Worm (Caenorhabditis elegans): ENCODE results near the gene arrd-23.

Gene arrd-23

DNA sequence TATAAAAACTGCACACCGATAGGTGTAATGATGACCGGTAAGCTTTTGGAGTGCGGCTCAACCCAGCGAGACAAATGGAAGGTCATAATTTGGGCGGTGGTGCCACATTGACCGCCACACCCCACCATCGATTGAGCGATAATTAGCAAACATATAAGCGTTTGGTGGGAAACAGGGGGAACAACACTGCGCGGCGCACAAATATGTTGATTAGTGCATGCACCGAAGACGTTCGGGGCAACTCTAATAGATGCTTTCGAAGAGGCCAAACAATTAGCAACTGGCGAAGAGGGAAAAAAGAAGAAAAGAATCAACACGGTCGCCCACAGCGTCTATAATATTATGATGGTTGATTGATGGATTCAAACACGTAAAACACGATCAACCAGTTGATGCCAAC, 4.4 kb upstream of the arrd-23 start:
- TF ChIP-seq egl-43 (GFP tag; IDR thresholded peaks at IDR 0.05) (0 out of 2 replicates have a peak, but pooled peaks have one; percentile 35), lir-3 (tag; optimal IDR thresholded peaks at IDR 0.05) (no peak), set-16 (GFP tag; IDR thresholded peaks at IDR 0.05) (no peak), aha-1 (tag) (peak; percentile 53), zfp-2 (tag; optimal IDR thresholded peaks at IDR 0.05) (no peak), daf-19 (GFP tag; conservative IDR thresholded peaks at IDR 0.05) (peak; percentile 50; the same call in 1 of the 2 replicates), hmg-1.1 (GFP tag; IDR thresholded peaks at IDR 0.05) (no peak), F26F4.8 (GFP tag; conservative IDR thresholded peaks at IDR 0.05) (no peak)

DNA sequence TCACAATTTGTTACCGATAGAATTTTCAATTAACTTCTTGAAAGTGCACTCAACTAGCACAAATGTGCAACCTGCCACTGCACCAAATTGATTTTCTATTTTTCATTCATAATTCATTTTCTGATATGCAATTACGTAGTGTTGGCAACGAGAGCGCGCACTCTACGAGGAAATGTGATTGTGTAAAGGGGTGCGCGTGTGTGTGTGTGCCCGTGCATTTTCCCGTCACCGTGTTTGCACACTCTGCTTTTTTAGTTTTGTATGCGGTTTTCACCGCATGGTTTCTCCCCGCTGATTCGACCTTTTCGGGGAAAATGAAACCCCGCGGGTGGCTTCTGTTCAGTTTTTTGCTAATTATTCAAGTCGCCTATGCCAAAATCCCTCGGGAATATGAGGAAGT, 4.4 kb downstream of the arrd-23 start, which contains the start of gene T07F12.2:
T07F12.2 (plus strand) TSS at position 87 of the 400 bp plus-strand sequence.
- TF ChIP-seq zfp-3 (GFP tag; conservative IDR thresholded peaks at IDR 0.05) (no peak), hlh-30 (tag; optimal IDR thresholded peaks at IDR 0.05; ENCODE audit: insufficient read depth) (peak; percentile 51), nhr-11 (tag; optimal IDR thresholded peaks at IDR 0.05) (no peak), nhr-28 (tag; optimal IDR thresholded peaks at IDR 0.05) (peak; percentile 38), dmd-6 (GFP tag; IDR thresholded peaks at IDR 0.05) (0 out of 2 replicates have a peak, but pooled peaks have one; percentile 25), ceh-28 (tag; optimal IDR thresholded peaks at IDR 0.05) (no peak), mdl-1 (tag; optimal IDR thresholded peaks at IDR 0.05) (peak in 1 of 2 experiments; percentile 10), arid-1 (GFP tag; conservative IDR thresholded peaks at IDR 0.05) (no peak), tag-97 (GFP tag; IDR thresholded peaks at IDR 0.05) (no peak), unc-130 (GFP tag; optimal IDR thresholded peaks at IDR 0.05) (no peak), lin-1 (GFP tag; IDR thresholded peaks at IDR 0.05) (0 out of 2 replicates have a peak, but pooled peaks have one; percentile 13), mep-1 (tag; optimal IDR thresholded peaks at IDR 0.05) (peak; percentile 22), daf-12 (tag; optimal IDR thresholded peaks at IDR 0.05) (no peak), hlh-11 (tag; optimal IDR thresholded peaks at IDR 0.05) (peak; percentile 47), egl-43 (GFP tag; IDR thresholded peaks at IDR 0.05) (peak; percentile 59; the same call in 1 of the 2 replicates), nhr-25 (tag; optimal IDR thresholded peaks at IDR 0.05; ENCODE audit: borderline replicate concordance, insufficient read depth) (no peak), spr-1 (tag; optimal IDR thresholded peaks at IDR 0.05) (peak; percentile 2), unc-39 (tag; optimal IDR thresholded peaks at IDR 0.05) (no peak), mxl-3 (GFP tag; optimal IDR thresholded peaks at IDR 0.05) (peak; percentile 49), hmg-1.1 (GFP tag; IDR thresholded peaks at IDR 0.05) (peak; percentile 69), aly-2 (tag; optimal IDR thresholded peaks at IDR 0.05) (no peak), dve-1 (tag; optimal IDR thresholded peaks at IDR 0.05; ENCODE audit: insufficient read depth) (peak; percentile 33), cey-2 (tag; optimal IDR thresholded peaks at IDR 0.05; ENCODE audit: borderline replicate concordance, insufficient read depth) (no peak), T20F7.1 (GFP tag; optimal IDR thresholded peaks at IDR 0.05) (no peak), R02D3.7 (tag; optimal IDR thresholded peaks at IDR 0.05) (no peak), mes-2 (tag; optimal IDR thresholded peaks at IDR 0.05; ENCODE audit: poor library complexity, severe bottlenecking) (peak; percentile 61), zip-11 (GFP tag; IDR thresholded peaks at IDR 0.05) (no peak), hif-1 (tag; optimal IDR thresholded peaks at IDR 0.05) (no peak), lsy-2 (tag; optimal IDR thresholded peaks at IDR 0.05) (peak in 1 of 2 experiments; percentile 10), zag-1 (tag; optimal IDR thresholded peaks at IDR 0.05) (no peak), F44E2.7 (GFP tag; IDR thresholded peaks at IDR 0.05) (no peak)

DNA sequence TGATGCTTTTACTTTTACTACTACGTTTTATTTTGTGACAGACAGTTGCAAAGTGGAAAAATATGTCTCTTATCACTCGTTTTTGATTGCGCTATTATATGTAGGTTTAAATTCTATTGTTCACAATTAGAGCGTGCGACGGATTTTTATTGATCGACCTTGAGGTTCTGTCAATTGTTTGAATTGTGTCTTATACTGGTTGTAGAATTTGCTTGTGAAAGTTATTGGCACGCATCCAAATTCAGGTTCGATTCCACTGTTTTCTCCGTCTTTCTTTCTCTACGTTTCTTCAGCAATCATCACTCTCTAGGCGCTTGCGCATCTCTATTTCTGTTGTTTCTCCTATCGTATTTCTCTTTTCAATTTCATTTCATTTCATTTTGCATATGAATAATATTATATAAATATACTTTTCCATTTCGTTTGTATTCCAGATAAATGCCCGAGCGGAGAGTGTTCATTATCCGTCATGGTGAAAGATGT, 7.9 kb downstream of the arrd-23 start, which contains the start of gene T07F12.1:
T07F12.1 (plus strand) TSS at position 433 of the 483 bp plus-strand sequence.
- TF ChIP-seq dve-1 (tag; optimal IDR thresholded peaks at IDR 0.05; ENCODE audit: insufficient read depth), result peak; percentile 15
- peak; percentile 56; the same call in 1 of the 2 replicates for TF ChIP-seq php-3 (GFP tag; IDR thresholded peaks at IDR 0.05)
- peak in 1 of 2 experiments; percentile 73 for TF ChIP-seq unc-62 (GFP tag; optimal IDR thresholded peaks at IDR 0.05 in 1 of 2)
- TF ChIP-seq unc-62 (tag; optimal IDR thresholded peaks at IDR 0.05), result no peak
- no peak for TF ChIP-seq lsy-2 (tag; optimal IDR thresholded peaks at IDR 0.05)
- TF ChIP-seq nhr-25 (tag; optimal IDR thresholded peaks at IDR 0.05; ENCODE audit: borderline replicate concordance, insufficient read depth), result peak; percentile 54
- no peak for TF ChIP-seq daf-8 (GFP tag; IDR thresholded peaks at IDR 0.05)
- no peak for TF ChIP-seq nhr-111 (GFP tag; optimal IDR thresholded peaks at IDR 0.05)
- peak; percentile 19 for TF ChIP-seq nhr-28 (tag; optimal IDR thresholded peaks at IDR 0.05)
- peak; percentile 7 for TF ChIP-seq pqm-1 (tag; optimal IDR thresholded peaks at IDR 0.05)
